Worm (Caenorhabditis elegans): ENCODE data around the gene cki-2.
A peak's percentile ranks its signal among the peaks of the same experiment; 100 is the strongest.

Gene cki-2

ce11 chrII:7808153-7808552, 8.1 kb upstream of the cki-2 start:
- TF ChIP-seq daf-16 (GFP tag; optimal IDR thresholded peaks at IDR 0.05) (no peak), daf-16 (tag; optimal IDR thresholded peaks at IDR 0.05) (no peak), unc-62 (GFP tag; optimal IDR thresholded peaks at IDR 0.05 in 1 of 2) (peak in 1 of 2 experiments; percentile 98), unc-62 (tag; optimal IDR thresholded peaks at IDR 0.05) (no peak)

- TF ChIP-seq mep-1 (tag; optimal IDR thresholded peaks at IDR 0.05) (peak; percentile 23), hmg-1.1 (GFP tag; IDR thresholded peaks at IDR 0.05) (no peak), dmd-6 (GFP tag; IDR thresholded peaks at IDR 0.05) (peak; percentile 86), fkh-10 (GFP tag; optimal IDR thresholded peaks at IDR 0.05) (no peak), mes-2 (tag; optimal IDR thresholded peaks at IDR 0.05; ENCODE audit: poor library complexity, severe bottlenecking) (peak; percentile 17), hif-1 (tag; optimal IDR thresholded peaks at IDR 0.05) (no peak), nhr-77 (tag; optimal IDR thresholded peaks at IDR 0.05) (peak; percentile 33), F49E8.2 (tag; optimal IDR thresholded peaks at IDR 0.05; ENCODE audit: borderline replicate concordance) (no peak), unc-62 (GFP tag; optimal IDR thresholded peaks at IDR 0.05 in 1 of 2) (peak in 1 of 2 experiments; percentile 93), unc-62 (tag; optimal IDR thresholded peaks at IDR 0.05) (no peak), daf-16 (GFP tag; optimal IDR thresholded peaks at IDR 0.05) (peak in 1 of 2 experiments; percentile 27), daf-16 (tag; optimal IDR thresholded peaks at IDR 0.05) (peak; percentile 42), spr-3 (GFP tag; optimal IDR thresholded peaks at IDR 0.05) (no peak), nhr-102 (tag; optimal IDR thresholded peaks at IDR 0.05) (peak; percentile 16), lin-1 (GFP tag; IDR thresholded peaks at IDR 0.05) (peak; percentile 40; the same call in 1 of the 2 replicates), mdl-1 (tag; optimal IDR thresholded peaks at IDR 0.05) (peak in 1 of 2 experiments; percentile 31), cey-2 (tag; optimal IDR thresholded peaks at IDR 0.05; ENCODE audit: borderline replicate concordance, insufficient read depth) (peak; percentile 10), egl-27 (tag; optimal IDR thresholded peaks at IDR 0.05) (no peak), T20F7.1 (GFP tag; optimal IDR thresholded peaks at IDR 0.05) (peak; percentile 8), ZK546.5 (tag; optimal IDR thresholded peaks at IDR 0.05) (no peak), zip-11 (GFP tag; IDR thresholded peaks at IDR 0.05) (no peak), mxl-3 (GFP tag; optimal IDR thresholded peaks at IDR 0.05) (peak; percentile 56), unc-130 (GFP tag; optimal IDR thresholded peaks at IDR 0.05) (no peak), pha-4 (GFP tag; IDR thresholded peaks at IDR 0.05) (peak; percentile 52; the same call in 1 of the 2 replicates), pha-4 (tag; optimal IDR thresholded peaks at IDR 0.05) (no peak), nhr-48 (tag; optimal IDR thresholded peaks at IDR 0.05) (peak; percentile 68), F44E2.7 (GFP tag; IDR thresholded peaks at IDR 0.05) (no peak), zag-1 (tag; optimal IDR thresholded peaks at IDR 0.05) (no peak), php-3 (GFP tag; IDR thresholded peaks at IDR 0.05) (peak; percentile 72; the same call in 1 of the 2 replicates), snpc-1.2 (GFP tag; IDR thresholded peaks at IDR 0.05) (no peak), snpc-4 (tag; optimal IDR thresholded peaks at IDR 0.05) (no peak), jun-1 (tag; optimal IDR thresholded peaks at IDR 0.05) (peak; percentile 22), hlh-11 (tag; optimal IDR thresholded peaks at IDR 0.05) (peak; percentile 87), nhr-28 (tag; optimal IDR thresholded peaks at IDR 0.05) (peak; percentile 78), spr-1 (tag; optimal IDR thresholded peaks at IDR 0.05) (no peak), ama-1 (optimal IDR thresholded peaks at IDR 0.05) (no peak), dve-1 (tag; optimal IDR thresholded peaks at IDR 0.05; ENCODE audit: insufficient read depth) (peak; percentile 70), F10B5.3 (tag; optimal IDR thresholded peaks at IDR 0.05) (no peak), madf-9 (GFP tag; conservative IDR thresholded peaks at IDR 0.05) (0 out of 2 replicates have a peak, but pooled peaks have one; percentile 13), pqm-1 (tag; optimal IDR thresholded peaks at IDR 0.05) (peak; percentile 95), tra-1 (GFP tag; IDR thresholded peaks at IDR 0.05) (peak; percentile 84; the same call in 1 of the 2 replicates)
These were observed 7.3 kb upstream of the cki-2 start for ce11 chrII:7808950-7809349.
